Fruit fly (Drosophila melanogaster) whole organism, embryonic: ENCODE data around the gene Nph.

ENCODE experiments used
- Ada2b ChIP-seq: fragments of 200-800 bp; sonication (Bioruptor generic); IDR thresholded peaks from 2 replicates; pipeline ENCODE4 v1.3.6; 2022; ENCODE audit warnings: missing biosample characterization, missing genetic modification characterization
- Antp ChIP-seq: fragments of 200-800 bp; sonication (Bioruptor generic); optimal IDR thresholded peaks from 3 replicates; lab custom pipeline; 2016; ENCODE audit warnings: missing biosample characterization, missing genetic modification characterization
- Awh ChIP-seq: fragments of 200-800 bp; sonication (Bioruptor generic); IDR thresholded peaks from 2 replicates; pipeline ENCODE4, ENCODE4 v1.3.6; 2022; ENCODE audit warnings: missing biosample characterization, missing genetic modification characterization
- B-H2 ChIP-seq: fragments of 200-800 bp; sonication (Bioruptor generic); optimal IDR thresholded peaks from 2 replicates; lab custom pipeline; 2018; ENCODE audit warnings: missing biosample characterization, mild to moderate bottlenecking, missing genetic modification characterization
- CG10209 ChIP-seq: fragments of 200-800 bp; sonication (Bioruptor generic); optimal IDR thresholded peaks from 3 replicates; lab custom pipeline; 2017; ENCODE audit warnings: missing biosample characterization, mild to moderate bottlenecking, missing genetic modification characterization, missing genetic modification reagents
- CG10979 ChIP-seq: fragments of 200-800 bp; sonication (Bioruptor generic); optimal IDR thresholded peaks from 2 replicates; lab custom pipeline; 2018; ENCODE audit warnings: missing biosample characterization, mild to moderate bottlenecking, missing genetic modification characterization, moderate library complexity
- CG11456 ChIP-seq: fragments of 200-800 bp; sonication (Bioruptor generic); IDR thresholded peaks from 3 replicates; pipeline ENCODE4 v1.3.6; 2022; ENCODE audit warnings: missing biosample characterization, missing genetic modification characterization
- CG11504 ChIP-seq: fragments of 200-800 bp; sonication (Bioruptor generic); optimal IDR thresholded peaks from 3 replicates; lab custom pipeline; 2019; ENCODE audit warnings: missing biosample characterization, mild to moderate bottlenecking, missing genetic modification characterization, moderate library complexity
- CG12769 ChIP-seq: fragments of 200-800 bp; sonication (Bioruptor generic); optimal IDR thresholded peaks from 2 replicates; lab custom pipeline; 2019; ENCODE audit warnings: missing biosample characterization, mild to moderate bottlenecking, missing genetic modification characterization, moderate library complexity
- CG13424 ChIP-seq: fragments of 200-800 bp; sonication (Bioruptor generic); optimal IDR thresholded peaks from 2 replicates; lab custom pipeline; 2019; ENCODE audit warnings: missing biosample characterization, mild to moderate bottlenecking, missing genetic modification characterization, moderate library complexity
- CG13894 ChIP-seq: fragments of 200-800 bp; sonication (Bioruptor generic); optimal IDR thresholded peaks from 3 replicates; lab custom pipeline; 2018; ENCODE audit warnings: missing biosample characterization, mild to moderate bottlenecking, missing genetic modification characterization, moderate library complexity
- CG14014 ChIP-seq: fragments of 200-800 bp; sonication (Bioruptor generic); IDR thresholded peaks from 2 replicates; pipeline ENCODE4 v1.3.6; 2022; ENCODE audit warnings: missing biosample characterization, missing genetic modification characterization
- CG17829 ChIP-seq: fragments of 200-800 bp; optimal IDR thresholded peaks from 2 replicates; lab custom pipeline; 2019; ENCODE audit warnings: missing biosample characterization, mild to moderate bottlenecking, missing genetic modification characterization, moderate library complexity
- CG1792 ChIP-seq: fragments of 200-800 bp; sonication (Bioruptor generic); optimal IDR thresholded peaks from 2 replicates; lab custom pipeline; 2016; ENCODE audit warnings: missing biosample characterization, missing genetic modification characterization
- CG2120 ChIP-seq: fragments of 200-800 bp; sonication (Bioruptor generic); optimal IDR thresholded peaks from 3 replicates; lab custom pipeline; 2016; ENCODE audit warnings: missing biosample characterization, missing genetic modification characterization
- CG31224 ChIP-seq: fragments of 200-800 bp; sonication (Bioruptor generic); IDR thresholded peaks from 2 replicates; pipeline ENCODE4 v1.3.6; 2022; ENCODE audit warnings: missing biosample characterization, missing genetic modification characterization
- CG31388 ChIP-seq: fragments of 200-800 bp; sonication (Bioruptor generic); optimal IDR thresholded peaks from 2 replicates; lab custom pipeline; 2016; ENCODE audit warnings: missing biosample characterization, missing genetic modification characterization
- CG31441 ChIP-seq: fragments of 200-800 bp; sonication (Bioruptor generic); IDR thresholded peaks from 2 replicates; pipeline ENCODE4 v1.3.6; 2022; ENCODE audit warnings: missing biosample characterization, missing genetic modification characterization
- CG3281 ChIP-seq: fragments of 200-800 bp; sonication (Bioruptor generic); optimal IDR thresholded peaks from 3 replicates; lab custom pipeline; 2017; ENCODE audit warnings: missing biosample characterization, mild to moderate bottlenecking, missing genetic modification characterization
- CG34422 ChIP-seq: fragments of 200-800 bp; sonication (Bioruptor generic); IDR thresholded peaks from 3 replicates; pipeline ENCODE4 v1.3.6; 2022; ENCODE audit warnings: missing biosample characterization, missing genetic modification characterization
- CG4404 ChIP-seq: fragments of 200-800 bp; sonication (Bioruptor generic); IDR thresholded peaks from 2 replicates; pipeline ENCODE4 v1.3.6; 2022; ENCODE audit warnings: missing biosample characterization, missing genetic modification characterization
- CG7556 ChIP-seq: fragments of 200-800 bp; sonication (Bioruptor generic); optimal IDR thresholded peaks from 2 replicates; lab custom pipeline; 2017; ENCODE audit warnings: missing biosample characterization, mild to moderate bottlenecking, missing genetic modification characterization
- CG8388 ChIP-seq: fragments of 200-800 bp; sonication (Bioruptor generic); optimal IDR thresholded peaks from 2 replicates; lab custom pipeline; 2019; ENCODE audit warnings: missing biosample characterization, mild to moderate bottlenecking, missing genetic modification characterization, moderate library complexity
- Camta ChIP-seq: fragments of 200-800 bp; sonication (Bioruptor generic); optimal IDR thresholded peaks from 2 replicates; lab custom pipeline; 2016; ENCODE audit warnings: missing biosample characterization, missing genetic modification characterization
- E2f1 ChIP-seq: fragments of 200-800 bp; sonication (Bioruptor generic); IDR thresholded peaks from 2 replicates; pipeline ENCODE4 v1.3.6; 2022; ENCODE audit warnings: missing biosample characterization, missing genetic modification characterization
- Ets65A ChIP-seq: fragments of 200-800 bp; sonication (Bioruptor generic); peaks from one replicate; lab custom pipeline; 2016; ENCODE audit warnings: missing biosample characterization, missing genetic modification characterization
- Hmr ChIP-seq: fragments of 200-800 bp; sonication (Bioruptor generic); optimal IDR thresholded peaks from 3 replicates; lab custom pipeline; 2017; ENCODE audit warnings: mild to moderate bottlenecking, missing biosample characterization, missing genetic modification reagents, missing genetic modification characterization
- Lhr ChIP-seq: fragments of 200-800 bp; sonication (Bioruptor generic); optimal IDR thresholded peaks from 3 replicates; lab custom pipeline; 2017; ENCODE audit warnings: mild to moderate bottlenecking, missing biosample characterization, missing genetic modification reagents, missing genetic modification characterization
- MBD-R2 ChIP-seq: fragments of 200-800 bp; sonication (Bioruptor generic); IDR thresholded peaks from 2 replicates; pipeline ENCODE4 v1.3.6; 2022; ENCODE audit warnings: missing biosample characterization, missing genetic modification characterization
- Med ChIP-seq: fragments of 200-800 bp; sonication (Bioruptor generic); peaks from one replicate; lab custom pipeline; 2016; ENCODE audit warnings: missing biosample characterization, missing genetic modification characterization, mild to moderate bottlenecking, inconsistent platforms, moderate library complexity
- Sry-δ ChIP-seq: fragments of 200-800 bp; sonication (Bioruptor generic); optimal IDR thresholded peaks from 2 replicates; lab custom pipeline; 2016; ENCODE audit warnings: missing biosample characterization, missing genetic modification characterization
- Stat92E ChIP-seq, 3 experiments: fragments of >200 bp in 2 of 3; fragments of 200-800 bp in 1 of 3; sonication (Bioruptor generic) in 1 of 3; optimal IDR thresholded peaks; 2 replicates each; lab custom pipeline; 2017 to 2019; ENCODE audit warnings: missing biosample characterization in 3 of 3, missing genetic modification characterization in 3 of 3, mild to moderate bottlenecking in 1 of 3, moderate library complexity in 1 of 3
- ap ChIP-seq: fragments of 200-800 bp; sonication (Bioruptor generic); IDR thresholded peaks from 2 replicates; pipeline ENCODE4 v1.3.6; 2022; ENCODE audit warnings: missing biosample characterization, missing genetic modification characterization
- bigmax ChIP-seq: fragments of 200-800 bp; sonication (Bioruptor generic); optimal IDR thresholded peaks from 2 replicates; lab custom pipeline; 2018; ENCODE audit warnings: missing biosample characterization, mild to moderate bottlenecking, missing genetic modification characterization
- caup ChIP-seq: fragments of 200-800 bp; sonication (Bioruptor generic); optimal IDR thresholded peaks from 3 replicates; lab custom pipeline; 2017; ENCODE audit warnings: missing biosample characterization, mild to moderate bottlenecking, missing genetic modification characterization, moderate library complexity; ENCODE audit not compliant: severe bottlenecking
- ci ChIP-seq: fragments of 200-800 bp; sonication (Bioruptor generic); IDR thresholded peaks from 3 replicates; pipeline ENCODE4 v1.3.6; 2022; ENCODE audit warnings: missing biosample characterization, missing genetic modification characterization
- crp ChIP-seq, 2 experiments: fragments of 200-800 bp; sonication (Bioruptor generic); optimal IDR thresholded peaks; 2 replicates in 1 of 2; 3 replicates in 1 of 2; lab custom pipeline; 2017; ENCODE audit warnings: missing biosample characterization in 2 of 2, missing genetic modification characterization in 2 of 2, mild to moderate bottlenecking in 1 of 2, moderate library complexity in 1 of 2
- hkb ChIP-seq, 2 experiments: fragments of 200-800 bp in 1 of 2; fragments of >200 bp in 1 of 2; sonication (Bioruptor generic) in 1 of 2; IDR thresholded peaks in 1 of 2; optimal IDR thresholded peaks in 1 of 2; 2 replicates each; pipeline versions ENCODE4 v1.3.6 to Lab custom; 2017 to 2022; ENCODE audit warnings: missing biosample characterization in 1 of 2, missing genetic modification characterization in 1 of 2
- pnt ChIP-seq: fragments of 200-800 bp; sonication (Bioruptor generic); optimal IDR thresholded peaks from 3 replicates; lab custom pipeline; 2016; ENCODE audit warnings: missing biosample characterization, missing genetic modification characterization
- prd ChIP-seq, 3 experiments: fragments of >200 bp in 2 of 3; fragments of 200-800 bp in 1 of 3; sonication (Bioruptor generic) in 1 of 3; optimal IDR thresholded peaks in 2 of 3; IDR thresholded peaks in 1 of 3; 2 replicates in 2 of 3; 3 replicates in 1 of 3; pipeline versions ENCODE4 v1.3.6 to Lab custom; 2017 to 2022; ENCODE audit warnings: missing biosample characterization in 1 of 3, missing genetic modification characterization in 1 of 3
- sens-2 ChIP-seq: fragments of 200-800 bp; sonication (Bioruptor generic); IDR thresholded peaks from 2 replicates; pipeline ENCODE4 v1.3.6; 2022; ENCODE audit warnings: missing biosample characterization, missing genetic modification characterization
- slbo ChIP-seq: fragments of 200-800 bp; sonication (Bioruptor generic); IDR thresholded peaks from 2 replicates; pipeline ENCODE4 v1.3.6; 2022; ENCODE audit warnings: missing biosample characterization, missing genetic modification characterization
- ssp ChIP-seq: fragments of 200-800 bp; sonication (Bioruptor generic); IDR thresholded peaks from 2 replicates; pipeline ENCODE4 v1.3.6; 2022; ENCODE audit warnings: missing biosample characterization, missing genetic modification characterization
- wdn ChIP-seq: fragments of 200-800 bp; sonication (Bioruptor generic); IDR thresholded peaks from 2 replicates; pipeline ENCODE4 v1.3.6; 2022; ENCODE audit warnings: missing biosample characterization, missing genetic modification characterization
- zf30C ChIP-seq: fragments of 200-800 bp; sonication (Bioruptor generic); optimal IDR thresholded peaks from 3 replicates; lab custom pipeline; 2018; ENCODE audit warnings: missing biosample characterization, mild to moderate bottlenecking, missing genetic modification characterization

Nph gene

DNA sequence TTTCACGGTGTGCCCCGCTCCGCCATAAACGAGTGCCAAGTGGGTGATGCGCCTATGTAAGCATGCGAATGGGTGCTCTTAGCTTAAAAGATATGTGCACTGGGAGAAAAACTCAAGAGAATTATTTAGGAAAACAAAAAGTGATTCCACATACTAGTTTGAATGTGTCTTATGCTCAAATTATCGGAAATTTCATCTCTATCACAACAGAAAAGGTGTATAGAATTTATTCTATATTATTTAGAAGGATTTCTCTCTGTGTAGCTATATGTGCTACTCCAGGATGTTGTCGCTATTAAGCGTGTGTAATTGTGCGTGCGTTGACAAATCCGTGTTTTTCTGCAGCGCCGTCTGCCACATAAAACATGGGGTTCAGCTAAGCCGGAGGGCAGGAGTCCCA is 45.3 kb downstream of the Nph start (continued):
- TF ChIP-seq ap (GFP tag; lab: Robert Waterston, UW): no peak
- no peak for TF ChIP-seq prd (optimal IDR thresholded peaks at IDR 0.05; lab: Kevin White, UChicago)
- TF ChIP-seq prd (GFP tag; IDR thresholded peaks at IDR 0.05; lab: Robert Waterston, UW): 0 out of 3 replicates have a peak, but pooled peaks have one; percentile 11
- 0 out of 2 replicates have a peak, but pooled peaks have one; percentile 27 for TF ChIP-seq Ada2b
- TF ChIP-seq Ets65A: peak; percentile 23
- TF ChIP-seq CG11504 (tag; lab: Kevin White, UChicago): peak; percentile 11
- no peak for TF ChIP-seq CG13894 (tag; lab: Kevin White, UChicago)
- TF ChIP-seq Antp: no peak
- TF ChIP-seq bigmax: no peak
- TF ChIP-seq CG10209 (GFP tag; lab: Kevin White, UChicago): no peak
- TF ChIP-seq CG13424 (tag; lab: Kevin White, UChicago): no peak
- TF ChIP-seq CG34422: no peak
- no peak for TF ChIP-seq E2f1 (GFP tag; lab: Robert Waterston, UW)
- TF ChIP-seq hkb (optimal IDR thresholded peaks at IDR 0.05; lab: Kevin White, UChicago): no peak
- peak; percentile 55 for TF ChIP-seq hkb (GFP tag; IDR thresholded peaks at IDR 0.05; lab: Robert Waterston, UW)
- TF ChIP-seq ssp (GFP tag; lab: Robert Waterston, UW): no peak
- TF ChIP-seq Awh (GFP tag; lab: Robert Waterston, UW): no peak
- peak; percentile 38; the same call in 1 of the 2 replicates for TF ChIP-seq wdn (GFP tag; lab: Robert Waterston, UW)
- TF ChIP-seq CG1792 (GFP tag; lab: Kevin White, UChicago): no peak
- TF ChIP-seq CG8388 (GFP tag; lab: Kevin White, UChicago): no peak
- TF ChIP-seq zf30C (GFP tag; lab: Kevin White, UChicago): no peak
- peak; percentile 29; the same call in 1 of the 3 replicates for TF ChIP-seq CG11456 (GFP tag; lab: Robert Waterston, UW)
- TF ChIP-seq CG4404 (GFP tag; lab: Robert Waterston, UW): no peak
- no peak for TF ChIP-seq pnt (GFP tag; lab: Kevin White, UChicago)
- no peak for TF ChIP-seq CG31441 (GFP tag; lab: Robert Waterston, UW)
- TF ChIP-seq MBD-R2: no peak
- no peak for TF ChIP-seq CG12769
- no peak for TF ChIP-seq caup (GFP tag; lab: Kevin White, UChicago)
- peak; percentile 35 for TF ChIP-seq CG2120 (GFP tag; lab: Kevin White, UChicago)
- no peak for TF ChIP-seq B-H2
- no peak for TF ChIP-seq crp (GFP tag; optimal IDR thresholded peaks at IDR 0.05; lab: Kevin White, UChicago)
- TF ChIP-seq CG14014 (GFP tag; lab: Robert Waterston, UW): 0 out of 2 replicates have a peak, but pooled peaks have one; percentile 31
- TF ChIP-seq Hmr: peak; percentile 1
- no peak for TF ChIP-seq Sry-δ
- TF ChIP-seq CG10979 (tag; lab: Kevin White, UChicago): no peak
- no peak for TF ChIP-seq CG31388
- TF ChIP-seq CG17829: no peak
- TF ChIP-seq CG7556 (GFP tag; lab: Kevin White, UChicago): peak; percentile 4
- TF ChIP-seq Lhr (GFP tag; lab: Kevin White, UChicago): no peak
- TF ChIP-seq ci (GFP tag; lab: Robert Waterston, UW): 0 out of 3 replicates have a peak, but pooled peaks have one; percentile 28
- no peak for TF ChIP-seq sens-2 (GFP tag; lab: Robert Waterston, UW)
- TF ChIP-seq Camta (GFP tag; lab: Kevin White, UChicago): no peak
- TF ChIP-seq Stat92E (GFP tag; optimal IDR thresholded peaks at IDR 0.05; lab: Kevin White, UChicago): no peak
- TF ChIP-seq Med (GFP tag; lab: Kevin White, UChicago): no peak
- 0 out of 2 replicates have a peak, but pooled peaks have one; percentile 15 for TF ChIP-seq CG31224 (GFP tag; lab: Robert Waterston, UW)
- TF ChIP-seq CG3281 (GFP tag; lab: Kevin White, UChicago): peak; percentile 3
- peak; percentile 48 for TF ChIP-seq slbo (GFP tag; lab: Robert Waterston, UW)
